Worm (Caenorhabditis elegans): ENCODE data around the gene Y46G5A.8.
A peak's percentile ranks its signal among the peaks of the same experiment; 100 is the strongest.

The Y46G5A.8 gene

DNA sequence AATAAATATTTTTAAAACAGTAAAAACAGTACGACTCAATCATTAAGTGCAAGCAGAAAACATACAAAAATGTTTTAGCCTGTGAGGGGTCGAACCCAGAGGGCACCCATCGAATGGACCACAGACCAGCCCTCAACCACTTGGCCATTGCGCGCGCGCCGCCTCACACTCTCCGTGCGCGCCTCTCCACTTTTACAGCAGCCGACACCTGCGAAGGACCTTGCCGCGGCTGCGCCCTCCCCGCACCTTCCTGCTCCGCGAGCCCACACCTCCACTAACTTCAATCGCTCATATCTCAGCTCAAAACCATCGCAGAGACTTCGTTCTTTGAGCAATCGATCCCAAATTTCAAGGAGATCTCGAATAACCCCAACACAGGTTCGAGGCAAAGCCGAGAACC, 22.2 kb downstream of the Y46G5A.8 start (continued):
- TF ChIP-seq hmg-1.1 (GFP tag; IDR thresholded peaks at IDR 0.05): peak; percentile 63

DNA sequence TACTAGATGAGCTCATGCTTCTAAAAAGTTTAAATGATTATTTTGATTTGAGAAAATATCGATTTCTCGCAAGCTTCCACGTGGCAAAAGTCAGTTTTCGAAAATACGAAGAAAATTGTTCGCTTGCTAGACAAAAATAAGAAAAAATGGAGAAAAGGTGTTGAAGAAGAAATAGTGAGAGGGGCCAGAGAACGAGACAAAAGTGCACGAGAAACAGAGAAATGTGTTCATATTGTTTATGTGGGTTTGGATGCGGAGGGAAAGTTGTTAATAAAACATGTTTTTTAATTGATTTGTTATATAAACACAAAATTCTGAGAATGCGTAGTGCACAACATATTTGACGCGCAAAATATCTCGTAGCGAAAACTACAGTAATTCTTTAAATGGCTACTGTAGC, 29.3 kb downstream of the Y46G5A.8 start, which contains the start of gene Y46G5A.15:
Gene Y46G5A.15 (minus strand): TSS at position 26 of the 400 bp plus-strand sequence.
- TF ChIP-seq dve-1 (tag; optimal IDR thresholded peaks at IDR 0.05; ENCODE audit: insufficient read depth): peak; percentile 0
- TF ChIP-seq lim-7 (GFP tag; IDR thresholded peaks at IDR 0.05): no peak
- peak; percentile 25 for TF ChIP-seq hlh-30 (tag; optimal IDR thresholded peaks at IDR 0.05; ENCODE audit: insufficient read depth)
- no peak for TF ChIP-seq ctbp-1 (GFP tag; IDR thresholded peaks at IDR 0.05)
- no peak for TF ChIP-seq Y75B8A.6 (GFP tag; IDR thresholded peaks at IDR 0.05)
- TF ChIP-seq mep-1 (tag; optimal IDR thresholded peaks at IDR 0.05): no peak
- TF ChIP-seq ces-1 (GFP tag; optimal IDR thresholded peaks at IDR 0.05): no peak
- no peak for TF ChIP-seq daf-8 (GFP tag; IDR thresholded peaks at IDR 0.05)
- TF ChIP-seq daf-16 (GFP tag; optimal IDR thresholded peaks at IDR 0.05): no peak
- TF ChIP-seq daf-16 (tag; optimal IDR thresholded peaks at IDR 0.05): peak; percentile 75
- TF ChIP-seq nhr-10 (tag; optimal IDR thresholded peaks at IDR 0.05): no peak
- no peak for TF ChIP-seq pha-4 (GFP tag; IDR thresholded peaks at IDR 0.05)
- TF ChIP-seq pha-4 (tag; optimal IDR thresholded peaks at IDR 0.05): peak; percentile 12
- no peak for TF ChIP-seq dpl-1 (GFP tag; optimal IDR thresholded peaks at IDR 0.05)
- no peak for TF ChIP-seq dmd-9 (GFP tag; IDR thresholded peaks at IDR 0.05)
- no peak for TF ChIP-seq madf-5 (GFP tag; IDR thresholded peaks at IDR 0.05)
- TF ChIP-seq ceh-62 (tag; optimal IDR thresholded peaks at IDR 0.05): no peak
- peak; percentile 40 to 54 for TF ChIP-seq mdl-1 (tag; optimal IDR thresholded peaks at IDR 0.05)
- no peak for TF ChIP-seq mxl-2 (GFP tag; conservative IDR thresholded peaks at IDR 0.05)

DNA sequence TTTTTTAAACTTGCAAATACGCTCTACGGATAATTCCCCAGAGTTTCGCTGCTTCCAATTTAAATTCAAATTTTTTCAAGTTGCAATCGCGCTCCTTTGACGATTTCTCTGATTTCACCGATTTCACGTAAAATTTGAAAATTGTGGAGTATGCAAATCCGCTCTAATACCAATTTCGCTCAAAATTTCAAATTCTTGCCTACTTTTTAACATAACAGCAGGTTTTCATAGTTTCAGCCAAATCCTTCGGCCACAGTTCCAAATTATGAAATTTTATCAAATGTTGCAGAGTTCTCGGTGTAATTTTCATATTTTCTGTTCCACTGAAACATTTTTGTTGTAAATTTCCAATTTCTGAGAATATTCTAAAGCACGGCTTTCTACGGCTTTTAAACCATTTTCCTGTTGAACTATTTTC, 31.7 kb downstream of the Y46G5A.8 start, which contains the start of gene alkb-7:
Gene alkb-7 (minus strand): TSS at position 323 of the 418 bp plus-strand sequence.
- TF ChIP-seq ama-1 (optimal IDR thresholded peaks at IDR 0.05) (peak; percentile 59), mes-2 (tag; optimal IDR thresholded peaks at IDR 0.05; ENCODE audit: poor library complexity, severe bottlenecking) (no peak), hif-1 (tag; optimal IDR thresholded peaks at IDR 0.05) (no peak), daf-16 (GFP tag; optimal IDR thresholded peaks at IDR 0.05) (no peak), daf-16 (tag; optimal IDR thresholded peaks at IDR 0.05) (no peak), zip-2 (tag; optimal IDR thresholded peaks at IDR 0.05) (no peak), vab-7 (GFP tag; IDR thresholded peaks at IDR 0.05) (no peak), dmd-9 (GFP tag; IDR thresholded peaks at IDR 0.05) (no peak), snpc-4 (tag; optimal IDR thresholded peaks at IDR 0.05) (no peak), ztf-11 (tag; optimal IDR thresholded peaks at IDR 0.05) (no peak), unc-130 (GFP tag; optimal IDR thresholded peaks at IDR 0.05) (no peak), ceh-32 (tag; optimal IDR thresholded peaks at IDR 0.05; ENCODE audit: poor library complexity) (no peak), ceh-82 (tag; optimal IDR thresholded peaks at IDR 0.05) (no peak), dpl-1 (GFP tag; optimal IDR thresholded peaks at IDR 0.05) (no peak), Y48G9A.11 (GFP tag; IDR thresholded peaks at IDR 0.05) (peak; percentile 41; the same call in 1 of the 2 replicates), mep-1 (tag; optimal IDR thresholded peaks at IDR 0.05) (peak; percentile 76), lin-38 (GFP tag; IDR thresholded peaks at IDR 0.05) (peak; percentile 76), set-16 (GFP tag; IDR thresholded peaks at IDR 0.05) (no peak), duxl-1 (tag; optimal IDR thresholded peaks at IDR 0.05; ENCODE audit: poor library complexity) (no peak), lim-7 (GFP tag; IDR thresholded peaks at IDR 0.05) (no peak), nhr-10 (tag; optimal IDR thresholded peaks at IDR 0.05) (peak; percentile 20), nhr-48 (tag; optimal IDR thresholded peaks at IDR 0.05) (peak; percentile 42), attf-4 (tag; optimal IDR thresholded peaks at IDR 0.05) (no peak), F44E2.7 (GFP tag; IDR thresholded peaks at IDR 0.05) (no peak), ctbp-1 (GFP tag; IDR thresholded peaks at IDR 0.05) (0 out of 2 replicates have a peak, but pooled peaks have one; percentile 16), rbr-2 (tag; optimal IDR thresholded peaks at IDR 0.05) (no peak), lir-3 (tag; optimal IDR thresholded peaks at IDR 0.05) (no peak), F37D6.2 (tag; optimal IDR thresholded peaks at IDR 0.05) (no peak), nhr-41 (GFP tag; IDR thresholded peaks at IDR 0.05) (no peak), snpc-1.2 (GFP tag; IDR thresholded peaks at IDR 0.05) (peak; percentile 56; the same call in 1 of the 2 replicates), dve-1 (tag; optimal IDR thresholded peaks at IDR 0.05; ENCODE audit: insufficient read depth) (peak; percentile 41), mxl-3 (GFP tag; optimal IDR thresholded peaks at IDR 0.05) (no peak), ZK546.5 (tag; optimal IDR thresholded peaks at IDR 0.05) (no peak), madf-5 (GFP tag; IDR thresholded peaks at IDR 0.05) (no peak), nhr-42 (GFP tag; IDR thresholded peaks at IDR 0.05) (peak; percentile 75; the same call in 1 of the 2 replicates), ceh-28 (tag; optimal IDR thresholded peaks at IDR 0.05) (no peak), mxl-2 (GFP tag; conservative IDR thresholded peaks at IDR 0.05) (no peak)

Data from whole organism, L4 larva.